Fruit fly (Drosophila melanogaster) whole organism, embryonic: ENCODE data around the gene CG43925.
A peak's percentile ranks its signal among the peaks of the same experiment; 100 is the strongest.

Experiments used
- Atf-2 ChIP-seq: fragments of 200-800 bp; sonication (Bioruptor generic); optimal IDR thresholded peaks from 2 replicates; lab custom pipeline; 2016; ENCODE audit warnings: missing biosample characterization, missing genetic modification characterization
- BEAF-32 ChIP-seq: fragments of 200-800 bp; sonication (Bioruptor generic); optimal IDR thresholded peaks from 3 replicates; lab custom pipeline; 2017; ENCODE audit warnings: missing biosample characterization, missing genetic modification characterization, mild to moderate bottlenecking, moderate library complexity, missing genetic modification reagents
- Bdp1 ChIP-seq: fragments of 200-800 bp; sonication (Bioruptor generic); optimal IDR thresholded peaks from 3 replicates; lab custom pipeline; 2016; ENCODE audit warnings: missing biosample characterization, missing genetic modification characterization
- Bgb ChIP-seq: fragments of 200-800 bp; sonication (Bioruptor generic); IDR thresholded peaks from 2 replicates; pipeline ENCODE4 v1.3.6; 2022; ENCODE audit warnings: missing biosample characterization, missing genetic modification characterization; ENCODE audit not compliant: partially characterized antibody
- CG11398 ChIP-seq: fragments of 200-800 bp; sonication (Bioruptor generic); optimal IDR thresholded peaks from 2 replicates; lab custom pipeline; 2016; ENCODE audit warnings: missing biosample characterization, missing genetic modification characterization
- CG11696 ChIP-seq: fragments of 200-800 bp; sonication (Bioruptor generic); IDR thresholded peaks from 2 replicates; pipeline ENCODE4 v1.3.6; 2022; ENCODE audit warnings: missing biosample characterization, missing genetic modification characterization
- CG12769 ChIP-seq: fragments of 200-800 bp; sonication (Bioruptor generic); optimal IDR thresholded peaks from 2 replicates; lab custom pipeline; 2019; ENCODE audit warnings: missing biosample characterization, mild to moderate bottlenecking, missing genetic modification characterization, moderate library complexity
- CG13624 ChIP-seq: fragments of 200-800 bp; sonication (Bioruptor generic); optimal IDR thresholded peaks from 2 replicates; lab custom pipeline; 2016; ENCODE audit warnings: missing biosample characterization, missing genetic modification characterization
- CG14965 ChIP-seq: fragments of 200-800 bp; sonication (Bioruptor generic); optimal IDR thresholded peaks from 2 replicates; lab custom pipeline; 2016; ENCODE audit warnings: missing biosample characterization, missing genetic modification characterization, borderline replicate concordance
- CG1529 ChIP-seq: fragments of 200-800 bp; sonication (Bioruptor generic); optimal IDR thresholded peaks from 3 replicates; lab custom pipeline; 2018; ENCODE audit warnings: missing biosample characterization, missing genetic modification characterization
- CG2678 ChIP-seq: fragments of 200-800 bp; sonication (Bioruptor generic); optimal IDR thresholded peaks from 3 replicates; lab custom pipeline; 2019; ENCODE audit warnings: missing biosample characterization, mild to moderate bottlenecking, missing genetic modification characterization, moderate library complexity
- CG3995 ChIP-seq: fragments of 200-800 bp; sonication (Bioruptor generic); optimal IDR thresholded peaks from 3 replicates; lab custom pipeline; 2016; ENCODE audit warnings: missing biosample characterization, missing genetic modification characterization
- CG7556 ChIP-seq: fragments of 200-800 bp; sonication (Bioruptor generic); optimal IDR thresholded peaks from 2 replicates; lab custom pipeline; 2017; ENCODE audit warnings: missing biosample characterization, mild to moderate bottlenecking, missing genetic modification characterization
- CG7745 ChIP-seq: fragments of 200-800 bp; sonication (Bioruptor generic); optimal IDR thresholded peaks from 2 replicates; lab custom pipeline; 2018; ENCODE audit warnings: missing biosample characterization, mild to moderate bottlenecking, missing genetic modification characterization, moderate library complexity
- CG7839 ChIP-seq: fragments of 200-800 bp; sonication (Bioruptor generic); optimal IDR thresholded peaks from 3 replicates; lab custom pipeline; 2018; ENCODE audit warnings: missing biosample characterization, mild to moderate bottlenecking, missing genetic modification characterization, moderate library complexity
- CG9437 ChIP-seq: fragments of 200-800 bp; sonication (Bioruptor generic); optimal IDR thresholded peaks from 2 replicates; lab custom pipeline; 2018; ENCODE audit warnings: missing biosample characterization, mild to moderate bottlenecking, missing genetic modification characterization
- CkIIα-i1 ChIP-seq: fragments of 200-800 bp; sonication (Bioruptor generic); IDR thresholded peaks from 2 replicates; pipeline ENCODE4 v1.3.6; 2022; ENCODE audit warnings: missing biosample characterization, missing genetic modification characterization
- Dad ChIP-seq: fragments of 200-800 bp; sonication (Bioruptor generic); optimal IDR thresholded peaks from 3 replicates; lab custom pipeline; 2016; ENCODE audit warnings: missing biosample characterization, missing genetic modification characterization
- Dip3 ChIP-seq: fragments of 200-800 bp; sonication (Bioruptor generic); optimal IDR thresholded peaks from 3 replicates; lab custom pipeline; 2016; ENCODE audit warnings: missing biosample characterization, missing genetic modification characterization
- Fer2 ChIP-seq: fragments of 200-800 bp; sonication (Bioruptor generic); optimal IDR thresholded peaks from 2 replicates; lab custom pipeline; 2018; ENCODE audit warnings: missing biosample characterization, mild to moderate bottlenecking, missing genetic modification characterization, moderate library complexity
- GATAe ChIP-seq: fragments of 200-800 bp; sonication (Bioruptor generic); conservative IDR thresholded peaks from 2 replicates; pipeline ENCODE4 v1.3.6; 2022; ENCODE audit warnings: missing biosample characterization, missing genetic modification characterization
- Gug ChIP-seq: fragments of 200-800 bp; sonication (Bioruptor generic); IDR thresholded peaks from 4 replicates; pipeline ENCODE4 v1.3.6; 2022; ENCODE audit warnings: missing biosample characterization, missing genetic modification characterization
- HLH3B ChIP-seq: fragments of 200-800 bp; sonication (Bioruptor generic); IDR thresholded peaks from 2 replicates; pipeline ENCODE4 v1.3.6; 2022; ENCODE audit warnings: missing biosample characterization, missing genetic modification characterization
- HmgZ ChIP-seq: fragments of 200-800 bp; sonication (Bioruptor generic); optimal IDR thresholded peaks from 2 replicates; lab custom pipeline; 2018; ENCODE audit warnings: missing biosample characterization, mild to moderate bottlenecking, missing genetic modification characterization
- Hsf ChIP-seq: fragments of 200-800 bp; sonication (Bioruptor generic); optimal IDR thresholded peaks from 3 replicates; lab custom pipeline; 2016; ENCODE audit warnings: missing biosample characterization, missing genetic modification characterization
- Max ChIP-seq: fragments of 200-800 bp; sonication (Bioruptor generic); optimal IDR thresholded peaks from 2 replicates; lab custom pipeline; 2016; ENCODE audit warnings: missing biosample characterization, mild to moderate bottlenecking, missing genetic modification characterization
- Med ChIP-seq: fragments of 200-800 bp; sonication (Bioruptor generic); peaks from one replicate; lab custom pipeline; 2016; ENCODE audit warnings: missing biosample characterization, missing genetic modification characterization, mild to moderate bottlenecking, inconsistent platforms, moderate library complexity
- Meics ChIP-seq: fragments of 200-800 bp; sonication (Bioruptor generic); optimal IDR thresholded peaks from 2 replicates; lab custom pipeline; 2017; ENCODE audit warnings: missing biosample characterization, mild to moderate bottlenecking, missing genetic modification characterization
- NC2α ChIP-seq: fragments of 200-800 bp; sonication (Bioruptor generic); optimal IDR thresholded peaks from 2 replicates; lab custom pipeline; 2016; ENCODE audit warnings: missing biosample characterization, missing genetic modification characterization
- NFAT ChIP-seq: fragments of 200-800 bp; sonication (Bioruptor generic); IDR thresholded peaks from 2 replicates; pipeline ENCODE4 v1.3.6; 2022; ENCODE audit warnings: missing biosample characterization, missing genetic modification characterization
- NK7.1 ChIP-seq: fragments of 200-800 bp; sonication (Bioruptor generic); optimal IDR thresholded peaks from 3 replicates; lab custom pipeline; 2016; ENCODE audit warnings: missing biosample characterization, missing genetic modification characterization
- Nf-YA ChIP-seq: fragments of 200-800 bp; sonication (Bioruptor generic); IDR thresholded peaks from 2 replicates; pipeline ENCODE4 v1.3.6; 2022; ENCODE audit warnings: missing biosample characterization, missing genetic modification characterization
- Nf-YB ChIP-seq: fragments of 200-800 bp; sonication (Bioruptor generic); optimal IDR thresholded peaks from 3 replicates; lab custom pipeline; 2019; ENCODE audit warnings: missing biosample characterization, mild to moderate bottlenecking, missing genetic modification characterization, moderate library complexity
- Oaz ChIP-seq: fragments of 200-800 bp; sonication (Bioruptor generic); IDR thresholded peaks from 2 replicates; pipeline ENCODE4 v1.3.6; 2022; ENCODE audit warnings: missing biosample characterization, missing genetic modification characterization
- Opbp ChIP-seq: fragments of 200-800 bp; sonication (Bioruptor generic); IDR thresholded peaks from 3 replicates; pipeline ENCODE4 v1.3.6; 2022; ENCODE audit warnings: missing biosample characterization, missing genetic modification characterization; ENCODE audit not compliant: partially characterized antibody
- Ptx1 ChIP-seq: fragments of 200-800 bp; sonication (Bioruptor generic); IDR thresholded peaks from 2 replicates; pipeline ENCODE4 v1.3.6; 2022; ENCODE audit warnings: missing biosample characterization, missing genetic modification characterization
- ab ChIP-seq: fragments of 200-800 bp; sonication (Bioruptor generic); optimal IDR thresholded peaks from 2 replicates; lab custom pipeline; 2016; ENCODE audit warnings: missing biosample characterization, missing genetic modification characterization
- ase ChIP-seq: fragments of 200-800 bp; sonication (Bioruptor generic); IDR thresholded peaks from 3 replicates; pipeline ENCODE4 v1.3.6; 2022; ENCODE audit warnings: missing biosample characterization, missing genetic modification characterization
- bowl ChIP-seq: fragments of 200-800 bp; sonication (Bioruptor generic); IDR thresholded peaks from 2 replicates; pipeline ENCODE4 v1.3.6; 2022; ENCODE audit warnings: missing biosample characterization, missing genetic modification characterization
- cato ChIP-seq: fragments of 200-800 bp; sonication (Bioruptor generic); optimal IDR thresholded peaks from 2 replicates; lab custom pipeline; 2016; ENCODE audit warnings: missing biosample characterization, missing genetic modification characterization, borderline replicate concordance
- ems ChIP-seq: fragments of 200-800 bp; sonication (Bioruptor generic); optimal IDR thresholded peaks from 3 replicates; lab custom pipeline; 2016; ENCODE audit warnings: missing biosample characterization, missing genetic modification characterization
- fru ChIP-seq: fragments of >200 bp; optimal IDR thresholded peaks from 2 replicates; lab custom pipeline; 2017
- ftz-f1 ChIP-seq: fragments of 200-800 bp; sonication (Bioruptor generic); optimal IDR thresholded peaks from 2 replicates; lab custom pipeline; 2016; ENCODE audit warnings: missing biosample characterization, missing genetic modification characterization
- nau ChIP-seq: fragments of 200-800 bp; sonication (Bioruptor generic); optimal IDR thresholded peaks from 3 replicates; lab custom pipeline; 2017; ENCODE audit warnings: missing biosample characterization, mild to moderate bottlenecking, missing genetic modification characterization, missing genetic modification reagents
- nerfin-1 ChIP-seq: fragments of 200-800 bp; sonication (Bioruptor generic); optimal IDR thresholded peaks from 3 replicates; lab custom pipeline; 2019; ENCODE audit warnings: missing biosample characterization, mild to moderate bottlenecking, missing genetic modification characterization, moderate library complexity
- oc ChIP-seq: fragments of 200-800 bp; sonication (Bioruptor generic); optimal IDR thresholded peaks from 2 replicates; lab custom pipeline; 2018; ENCODE audit warnings: missing biosample characterization, mild to moderate bottlenecking, missing genetic modification characterization, moderate library complexity
- p53 ChIP-seq: fragments of 200-800 bp; sonication (Bioruptor generic); optimal IDR thresholded peaks from 2 replicates; lab custom pipeline; 2016; ENCODE audit warnings: missing biosample characterization, missing genetic modification characterization
- pros ChIP-seq: fragments of 200-800 bp; sonication (Bioruptor generic); optimal IDR thresholded peaks from 3 replicates; lab custom pipeline; 2019; ENCODE audit warnings: missing biosample characterization, mild to moderate bottlenecking, missing genetic modification characterization, moderate library complexity
- ro ChIP-seq: fragments of 200-800 bp; sonication (Bioruptor generic); IDR thresholded peaks from 2 replicates; pipeline ENCODE4 v1.3.6; 2022; ENCODE audit warnings: missing biosample characterization, missing genetic modification characterization
- vnd ChIP-seq: fragments of 200-800 bp; sonication (Bioruptor generic); IDR thresholded peaks from 3 replicates; pipeline ENCODE4 v1.3.6; 2022; ENCODE audit warnings: missing biosample characterization, missing genetic modification characterization; ENCODE audit not compliant: partially characterized antibody
- z ChIP-seq: fragments of 200-800 bp; sonication (Bioruptor generic); IDR thresholded peaks from 3 replicates; pipeline ENCODE4 v1.3.6; 2022; ENCODE audit warnings: missing biosample characterization, missing genetic modification characterization
- zen2 ChIP-seq: fragments of 200-800 bp; sonication (Bioruptor generic); IDR thresholded peaks from 3 replicates; pipeline ENCODE4 v1.3.6; 2022; ENCODE audit warnings: missing biosample characterization, missing genetic modification characterization; ENCODE audit not compliant: partially characterized antibody

CG43925 gene

dm6 chr2L:13205256-13205655, 29.0 kb downstream of the CG43925 start (continued):
- peak; percentile 25 for TF ChIP-seq p53 (GFP tag; lab: Kevin White, UChicago)
- no peak for TF ChIP-seq CG7745 (tag; lab: Kevin White, UChicago)
- TF ChIP-seq Dad (GFP tag; lab: Kevin White, UChicago) = peak; percentile 3
- TF ChIP-seq oc (tag; lab: Kevin White, UChicago) = no peak
- TF ChIP-seq CkIIα-i1 (GFP tag; lab: Robert Waterston, UW) = no peak
- TF ChIP-seq Dip3 = peak; percentile 22
- TF ChIP-seq Opbp (GFP tag; lab: Robert Waterston, UW) = no peak
- no peak for TF ChIP-seq ase
- TF ChIP-seq CG3995 (GFP tag; lab: Kevin White, UChicago) = no peak
- no peak for TF ChIP-seq Max (GFP tag; lab: Kevin White, UChicago)
- TF ChIP-seq Ptx1 (GFP tag; lab: Robert Waterston, UW) = no peak
- TF ChIP-seq fru (lab: Kevin White, UChicago) = no peak
- peak; percentile 23 for TF ChIP-seq CG13624 (GFP tag; lab: Kevin White, UChicago)
- TF ChIP-seq ftz-f1 = peak; percentile 95
- TF ChIP-seq zen2 (GFP tag; lab: Robert Waterston, UW) = no peak
- no peak for TF ChIP-seq vnd
- peak; percentile 31 for TF ChIP-seq CG2678 (tag; lab: Kevin White, UChicago)
- TF ChIP-seq CG7556 (GFP tag; lab: Kevin White, UChicago) = no peak
- 0 out of 2 replicates have a peak, but pooled peaks have one; percentile 24 for TF ChIP-seq bowl (GFP tag; lab: Robert Waterston, UW)
- no peak for TF ChIP-seq Nf-YA (GFP tag; lab: Robert Waterston, UW)
- TF ChIP-seq CG1529 (GFP tag; lab: Kevin White, UChicago) = no peak
- no peak for TF ChIP-seq CG9437 (GFP tag; lab: Kevin White, UChicago)
- TF ChIP-seq CG12769 (tag; lab: Kevin White, UChicago) = peak; percentile 85
- TF ChIP-seq HLH3B (GFP tag; lab: Robert Waterston, UW) = peak; percentile 30; the same call in 1 of the 2 replicates
- peak; percentile 7 for TF ChIP-seq HmgZ (tag; lab: Kevin White, UChicago)
- TF ChIP-seq NFAT (GFP tag; lab: Robert Waterston, UW) = no peak
- no peak for TF ChIP-seq Hsf
- no peak for TF ChIP-seq CG14965
- TF ChIP-seq Meics (GFP tag; lab: Kevin White, UChicago) = no peak
- no peak for TF ChIP-seq Nf-YB (GFP tag; lab: Kevin White, UChicago)
- no peak for TF ChIP-seq ro (GFP tag; lab: Robert Waterston, UW)
- TF ChIP-seq nerfin-1 (tag; lab: Kevin White, UChicago) = peak; percentile 14
- TF ChIP-seq CG11696 = no peak
- TF ChIP-seq Fer2 = no peak
- TF ChIP-seq Med (GFP tag; lab: Kevin White, UChicago) = peak; percentile 93
- TF ChIP-seq Bgb = no peak
- TF ChIP-seq Gug (GFP tag; lab: Robert Waterston, UW) = no peak
- no peak for TF ChIP-seq CG7839 (tag; lab: Kevin White, UChicago)
- no peak for TF ChIP-seq Atf-2
- TF ChIP-seq ems (GFP tag; lab: Kevin White, UChicago) = no peak
- TF ChIP-seq GATAe (GFP tag; lab: Robert Waterston, UW) = no peak
- TF ChIP-seq Oaz (GFP tag; lab: Robert Waterston, UW) = no peak
- no peak for TF ChIP-seq nau (GFP tag; lab: Kevin White, UChicago)
- TF ChIP-seq CG11398 (GFP tag; lab: Kevin White, UChicago) = peak; percentile 53
- no peak for TF ChIP-seq NK7.1
- TF ChIP-seq Bdp1 (GFP tag; lab: Kevin White, UChicago) = no peak
- no peak for TF ChIP-seq z
- TF ChIP-seq NC2α (GFP tag; lab: Kevin White, UChicago) = peak; percentile 17
- TF ChIP-seq BEAF-32 = no peak
- TF ChIP-seq pros = peak; percentile 45
- TF ChIP-seq ab = no peak
- TF ChIP-seq cato = no peak
